Fruit fly (Drosophila melanogaster): ENCODE measurements around the gene Vps60.

The Vps60 gene

dm6 chr3L:17668945-17669779 is 47.7 kb upstream of the Vps60 start, which contains the start of gene Crtc (continued):
- TF ChIP-seq CG10565 (GFP tag; optimal IDR thresholded peaks at IDR 0.05), result no peak
- TF ChIP-seq lilli (GFP tag; optimal IDR thresholded peaks at IDR 0.05), result peak; percentile 32
- no peak for TF ChIP-seq ap (GFP tag; IDR thresholded peaks at IDR 0.05)
- TF ChIP-seq CG30020 (tag; optimal IDR thresholded peaks at IDR 0.05), result no peak
- no peak for TF ChIP-seq Dbx (GFP tag; IDR thresholded peaks at IDR 0.05)
- no peak for TF ChIP-seq Mrtf (GFP tag; IDR thresholded peaks at IDR 0.05)
- peak; percentile 54 for TF ChIP-seq CG1603 (tag; optimal IDR thresholded peaks at IDR 0.05)
- peak; percentile 53; the same call in 1 of the 3 replicates for TF ChIP-seq CG34422 (GFP tag; IDR thresholded peaks at IDR 0.05)
- TF ChIP-seq peb (GFP tag; IDR thresholded peaks at IDR 0.05), result no peak
- no peak for TF ChIP-seq CG8478 (optimal IDR thresholded peaks at IDR 0.05)
- TF ChIP-seq zf30C (GFP tag; optimal IDR thresholded peaks at IDR 0.05), result no peak
- TF ChIP-seq gsb (GFP tag; IDR thresholded peaks at IDR 0.05), result no peak
- no peak for TF ChIP-seq pros (GFP tag; optimal IDR thresholded peaks at IDR 0.05)
- no peak for TF ChIP-seq CG1647 (GFP tag; optimal IDR thresholded peaks at IDR 0.05)
- peak; percentile 46 for TF ChIP-seq Jarid2 (GFP tag; optimal IDR thresholded peaks at IDR 0.05)
- TF ChIP-seq CG18619 (GFP tag; optimal IDR thresholded peaks at IDR 0.05), result peak; percentile 3
- TF ChIP-seq Blimp-1 (GFP tag; optimal IDR thresholded peaks at IDR 0.05), result no peak
- peak; percentile 13 for TF ChIP-seq CG9817 (tag; optimal IDR thresholded peaks at IDR 0.05)
- no peak for TF ChIP-seq ems (GFP tag; optimal IDR thresholded peaks at IDR 0.05)
- TF ChIP-seq CG18764 (GFP tag; optimal IDR thresholded peaks at IDR 0.05), result no peak
- no peak for TF ChIP-seq exex (tag; optimal IDR thresholded peaks at IDR 0.05)
- TF ChIP-seq CG30431 (GFP tag; optimal IDR thresholded peaks at IDR 0.05), result no peak
- TF ChIP-seq MESR4 (GFP tag; optimal IDR thresholded peaks at IDR 0.05), result peak; percentile 90
- TF ChIP-seq trem (tag; optimal IDR thresholded peaks at IDR 0.05), result peak; percentile 28
- TF ChIP-seq CG7357 (GFP tag; IDR thresholded peaks at IDR 0.05), result no peak
- TF ChIP-seq CG4360 (GFP tag; IDR thresholded peaks at IDR 0.05), result no peak
- TF ChIP-seq Side (GFP tag; optimal IDR thresholded peaks at IDR 0.05), result no peak
- no peak for TF ChIP-seq fd64A (GFP tag; optimal IDR thresholded peaks at IDR 0.05)
- peak; percentile 14 for TF ChIP-seq tin (GFP tag; optimal IDR thresholded peaks at IDR 0.05)
- peak; percentile 46 for TF ChIP-seq al (GFP tag; IDR thresholded peaks at IDR 0.05)
- TF ChIP-seq cg (GFP tag; optimal IDR thresholded peaks at IDR 0.05), result peak; percentile 53
- TF ChIP-seq Nf-YB (GFP tag; optimal IDR thresholded peaks at IDR 0.05), result no peak
- no peak for TF ChIP-seq pum (GFP tag; optimal IDR thresholded peaks at IDR 0.05)
- no peak for TF ChIP-seq Optix (GFP tag; IDR thresholded peaks at IDR 0.05)
- TF ChIP-seq CG15269 (tag; optimal IDR thresholded peaks at IDR 0.05), result no peak
- no peak for TF ChIP-seq Abd-B (GFP tag; optimal IDR thresholded peaks at IDR 0.05)
- TF ChIP-seq Xrp1 (GFP tag; IDR thresholded peaks at IDR 0.05), result peak; percentile 41; the same call in 1 of the 2 replicates
- TF ChIP-seq Lpt (GFP tag; optimal IDR thresholded peaks at IDR 0.05), result no peak
- no peak for TF ChIP-seq ara (GFP tag; IDR thresholded peaks at IDR 0.05)
- TF ChIP-seq ken (GFP tag; IDR thresholded peaks at IDR 0.05), result no peak
- peak; percentile 92; the same call in 3 of the 4 replicates for TF ChIP-seq chinmo (GFP tag; IDR thresholded peaks at IDR 0.05; ENCODE audit: partially characterized antibody)
- TF ChIP-seq Hr51 (GFP tag; optimal IDR thresholded peaks at IDR 0.05), result no peak
- TF ChIP-seq CG31388 (GFP tag; optimal IDR thresholded peaks at IDR 0.05), result no peak
- TF ChIP-seq CG17912 (GFP tag; optimal IDR thresholded peaks at IDR 0.05), result no peak
- TF ChIP-seq hb (GFP tag; IDR thresholded peaks at IDR 0.05; ENCODE audit: partially characterized antibody), result peak; percentile 63; the same call in 2 of the 3 replicates
- TF ChIP-seq ro (GFP tag; IDR thresholded peaks at IDR 0.05), result no peak
- no peak for TF ChIP-seq CG6654 (GFP tag; optimal IDR thresholded peaks at IDR 0.05)
- TF ChIP-seq Poxn (GFP tag; IDR thresholded peaks at IDR 0.05), result no peak
- peak; percentile 35 for TF ChIP-seq CG11504 (tag; optimal IDR thresholded peaks at IDR 0.05)
- TF ChIP-seq CG7928 (GFP tag; optimal IDR thresholded peaks at IDR 0.05), result peak; percentile 79

All from whole organism, embryonic.